Fruit fly (Drosophila melanogaster): Measurements from ENCODE around the gene Atg4b.

DNA sequence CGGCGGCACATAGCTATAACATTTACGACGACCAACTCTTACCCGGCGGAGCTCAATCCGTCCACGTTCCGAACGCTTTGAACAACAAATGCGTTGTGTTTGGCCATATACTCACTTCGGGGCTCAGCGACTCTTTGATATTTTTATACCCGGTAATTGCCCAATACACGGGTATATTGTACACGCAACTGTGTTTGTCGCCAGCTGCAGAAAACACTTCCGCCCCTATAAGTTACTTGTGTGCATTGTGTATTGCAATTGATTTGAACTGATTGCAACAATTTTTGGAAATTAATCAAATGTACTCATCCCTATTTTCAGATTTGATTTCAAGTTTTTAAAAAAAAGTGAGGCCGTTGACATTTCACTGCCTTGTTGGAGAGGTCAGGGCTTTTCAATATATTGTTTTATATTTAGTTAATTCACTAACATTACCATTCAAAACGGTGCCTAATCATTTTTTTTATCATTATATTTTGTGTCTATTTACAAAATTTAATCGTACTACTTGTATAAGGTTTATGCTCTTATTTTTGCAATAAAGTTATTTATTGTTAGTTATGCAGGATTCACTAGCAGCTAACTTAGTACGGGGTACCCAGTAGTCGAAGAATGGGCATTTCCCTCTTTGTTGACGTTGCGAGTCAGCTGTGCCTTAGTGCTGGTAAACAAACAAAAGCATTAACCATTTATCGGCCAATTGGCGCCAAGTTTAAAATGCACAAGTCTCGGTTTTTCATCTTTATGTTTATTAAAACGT lies 13.6 kb downstream of the Atg4b start, which contains the start of gene Nagk:
- TF ChIP-seq CTCF (optimal IDR thresholded peaks at IDR 0.05) (no peak), CG8478 (optimal IDR thresholded peaks at IDR 0.05) (no peak)
